Fruit fly (Drosophila melanogaster) whole organism, embryonic: ENCODE data around the gene Dhod.

Experiments
- CG12236 ChIP-seq: fragments of 200-800 bp; sonication (Bioruptor generic); optimal IDR thresholded peaks from 2 replicates; lab custom pipeline; 2016; ENCODE audit warnings: missing biosample characterization, missing genetic modification characterization
- CG30431 ChIP-seq: fragments of 200-800 bp; sonication (Bioruptor generic); optimal IDR thresholded peaks from 2 replicates; lab custom pipeline; 2017; ENCODE audit warnings: missing biosample characterization, missing genetic modification characterization
- CG3281 ChIP-seq: fragments of 200-800 bp; sonication (Bioruptor generic); optimal IDR thresholded peaks from 3 replicates; lab custom pipeline; 2017; ENCODE audit warnings: missing biosample characterization, mild to moderate bottlenecking, missing genetic modification characterization
- HLH4C ChIP-seq: fragments of 200-800 bp; sonication (Bioruptor generic); IDR thresholded peaks from 3 replicates; pipeline ENCODE4 v1.3.6; 2022; ENCODE audit warnings: missing biosample characterization, missing genetic modification characterization; ENCODE audit not compliant: partially characterized antibody
- Hsf ChIP-seq: fragments of 200-800 bp; sonication (Bioruptor generic); optimal IDR thresholded peaks from 3 replicates; lab custom pipeline; 2016; ENCODE audit warnings: missing biosample characterization, missing genetic modification characterization
- az2 ChIP-seq: fragments of 200-800 bp; sonication (Bioruptor generic); optimal IDR thresholded peaks from 3 replicates; lab custom pipeline; 2016; ENCODE audit warnings: missing biosample characterization, missing genetic modification characterization

- TF ChIP-seq CG12236 (peak; percentile 22), HLH4C (peak; percentile 94), CG30431 (GFP tag; lab: Kevin White, UChicago) (no peak), Hsf (GFP tag; lab: Kevin White, UChicago) (peak; percentile 88), CG3281 (GFP tag; lab: Kevin White, UChicago) (peak; percentile 71), az2 (GFP tag; lab: Kevin White, UChicago) (peak; percentile 79)
Measured at dm6 chr3R:8676560-8677000, 23.9 kb upstream of the Dhod start, which contains the start of the genes Unc50, CG11755 and CG8043.
